Worm (Caenorhabditis elegans) whole organism, L4 larva: ENCODE data around the gene F08G12.11.

Source experiments
- hlh-11 ChIP-seq: fragments of 200-800 bp; sonication (Bioruptor generic); optimal IDR thresholded peaks from 2 replicates; lab custom pipeline; 2018; ENCODE audit warnings: mild to moderate bottlenecking, missing genetic modification characterization, missing compliant biosample characterization
- mep-1 ChIP-seq: fragments of 150-350 bp; sonication (generic microtip); optimal IDR thresholded peaks from 3 replicates; lab custom pipeline; 2014; ENCODE audit warnings: missing biosample characterization, missing genetic modification characterization
- nhr-10 ChIP-seq: fragments of 150-350 bp; optimal IDR thresholded peaks from 2 replicates; lab custom pipeline; 2014; ENCODE audit warnings: missing biosample characterization, missing genetic modification characterization
- nhr-11 ChIP-seq: fragments of 150-350 bp; optimal IDR thresholded peaks from 2 replicates; lab custom pipeline; 2014; ENCODE audit warnings: missing biosample characterization, missing genetic modification characterization
- nhr-6 ChIP-seq: fragments of 150-350 bp; optimal IDR thresholded peaks from 2 replicates; lab custom pipeline; 2014; ENCODE audit warnings: missing biosample characterization, missing genetic modification characterization
- snpc-4 ChIP-seq: fragments of 150-350 bp; optimal IDR thresholded peaks from 2 replicates; lab custom pipeline; 2014; ENCODE audit warnings: missing biosample characterization, missing genetic modification characterization
- ztf-11 ChIP-seq: fragments of 150-350 bp; optimal IDR thresholded peaks from 2 replicates; lab custom pipeline; 2014; ENCODE audit warnings: missing biosample characterization, missing genetic modification characterization

DNA sequence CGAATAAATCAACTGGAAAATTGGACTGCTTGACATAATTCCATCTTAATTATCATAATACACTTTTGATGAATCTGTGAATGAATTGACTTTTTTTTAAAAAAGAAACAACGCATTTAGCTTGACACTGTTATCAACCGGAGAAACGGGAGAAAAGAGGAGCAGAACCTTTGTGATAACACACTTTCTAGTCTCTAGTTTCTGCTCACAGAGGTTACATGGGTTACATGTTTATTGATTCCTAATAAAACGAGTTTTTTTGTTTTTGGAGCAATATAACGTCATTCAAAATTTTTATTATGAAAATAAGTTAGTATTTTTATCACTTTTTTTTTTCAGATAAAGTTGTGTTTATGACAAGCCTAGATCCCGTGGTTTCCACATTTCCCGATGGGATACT, 2.6 kb upstream of the F08G12.11 start, which contains the start of gene hizr-1:
- TF ChIP-seq nhr-11 (tag; lab: Kevin White, UChicago) (no peak), ztf-11 (no peak), nhr-10 (no peak), mep-1 (tag; lab: Kevin White, UChicago) (no peak), snpc-4 (tag; lab: Kevin White, UChicago) (no peak), hlh-11 (tag; lab: Kevin White, UChicago) (peak; percentile 26), nhr-6 (tag; lab: Kevin White, UChicago) (no peak)
